Worm (Caenorhabditis elegans) whole organism, L1 larva: ENCODE data around the gene F10E9.5.

ENCODE experiments used
- C04F5.9 ChIP-seq: sonication (generic microtip); optimal IDR thresholded peaks from 2 replicates; lab custom pipeline; 2016; ENCODE audit warnings: missing genetic modification characterization, missing compliant biosample characterization
- C34B4.2 ChIP-seq: sonication (generic microtip); optimal IDR thresholded peaks from 2 replicates; lab custom pipeline; 2017; ENCODE audit warnings: mild to moderate bottlenecking, missing genetic modification characterization, missing compliant biosample characterization
- F16B12.6 ChIP-seq: fragments of 150-350 bp; optimal IDR thresholded peaks from 2 replicates; lab custom pipeline; 2014; ENCODE audit warnings: missing biosample characterization, missing genetic modification characterization
- aha-1 ChIP-seq: fragments of 150-350 bp; optimal IDR thresholded peaks from 2 replicates; lab custom pipeline; 2014; ENCODE audit warnings: missing biosample characterization, missing genetic modification characterization
- alr-1 ChIP-seq: fragments of 200-800 bp; sonication (Bioruptor generic); optimal IDR thresholded peaks from 2 replicates; lab custom pipeline; 2018; ENCODE audit warnings: borderline replicate concordance, mild to moderate bottlenecking, missing genetic modification characterization, missing compliant biosample characterization
- ama-1 ChIP-seq: fragments of 150-350 bp; optimal IDR thresholded peaks from 2 replicates; lab custom pipeline; 2014
- ceh-63 ChIP-seq: fragments of 200-800 bp; sonication (Bioruptor generic); optimal IDR thresholded peaks from 2 replicates; lab custom pipeline; 2018; ENCODE audit warnings: mild to moderate bottlenecking, missing genetic modification characterization, missing compliant biosample characterization
- ceh-8 ChIP-seq: fragments of 200-800 bp; sonication (Bioruptor generic); optimal IDR thresholded peaks from 2 replicates; lab custom pipeline; 2018; ENCODE audit warnings: mild to moderate bottlenecking, missing genetic modification characterization, moderate library complexity, missing compliant biosample characterization
- ceh-88 ChIP-seq: fragments of 200-800 bp; sonication (Bioruptor generic); IDR thresholded peaks from 2 replicates; pipeline ENCODE4 v1.3.6; 2022; ENCODE audit warnings: missing genetic modification characterization, missing compliant biosample characterization
- ceh-90 ChIP-seq: sonication (generic microtip); optimal IDR thresholded peaks from 2 replicates; lab custom pipeline; 2016; ENCODE audit warnings: missing genetic modification characterization, missing compliant biosample characterization
- dpl-1 ChIP-seq, 3 experiments: fragments of 150-350 bp in 2 of 3; sonication (generic microtip) in 1 of 3; optimal IDR thresholded peaks; 2 replicates each; lab custom pipeline; 2014 to 2017; ENCODE audit warnings: missing biosample characterization in 3 of 3, missing genetic modification characterization in 3 of 3, missing genetic modification reagents in 3 of 3
- efl-3 ChIP-seq: fragments of 200-800 bp; sonication (Bioruptor generic); optimal IDR thresholded peaks from 2 replicates; lab custom pipeline; 2018; ENCODE audit warnings: mild to moderate bottlenecking, missing genetic modification characterization, missing compliant biosample characterization
- egl-27 ChIP-seq, 2 experiments: fragments of 150-350 bp in 1 of 2; sonication (generic microtip); optimal IDR thresholded peaks; 3 replicates each; lab custom pipeline; 2017 to 2018; ENCODE audit warnings: missing biosample characterization in 2 of 2, missing genetic modification characterization in 2 of 2, missing genetic modification reagents in 2 of 2
- elt-3 ChIP-seq, 6 experiments: fragments of 150-350 bp in 1 of 6; sonication (generic microtip); optimal IDR thresholded peaks; 2 replicates each; lab custom pipeline; 2017 to 2018; ENCODE audit warnings: missing biosample characterization in 6 of 6, missing genetic modification characterization in 6 of 6, inconsistent platforms in 1 of 6
- fos-1 ChIP-seq: fragments of 150-350 bp; optimal IDR thresholded peaks from 2 replicates; lab custom pipeline; 2014; ENCODE audit warnings: missing biosample characterization, missing genetic modification characterization
- hlh-4 ChIP-seq: sonication (generic microtip); optimal IDR thresholded peaks from 2 replicates; lab custom pipeline; 2016; ENCODE audit warnings: mild to moderate bottlenecking, missing genetic modification characterization, missing compliant biosample characterization
- hpl-2 ChIP-seq: fragments of 150-350 bp; optimal IDR thresholded peaks from 2 replicates; lab custom pipeline; 2014; ENCODE audit warnings: missing biosample characterization, missing genetic modification reagents, missing genetic modification characterization
- isw-1 ChIP-seq: fragments of 200-800 bp; sonication (Bioruptor generic); IDR thresholded peaks from 2 replicates; pipeline ENCODE4 v1.3.6; 2022; ENCODE audit warnings: missing genetic modification characterization, missing compliant biosample characterization
- jun-1 ChIP-seq: fragments of 150-350 bp; optimal IDR thresholded peaks from 2 replicates; lab custom pipeline; 2014; ENCODE audit warnings: missing biosample characterization, missing genetic modification reagents, missing genetic modification characterization
- lin-14 ChIP-seq: fragments of 200-800 bp; sonication (Bioruptor generic); optimal IDR thresholded peaks from 2 replicates; lab custom pipeline; 2018; ENCODE audit warnings: mild to moderate bottlenecking, missing genetic modification characterization, moderate library complexity, missing compliant biosample characterization
- lin-15B ChIP-seq: fragments of 150-350 bp; sonication (generic microtip); optimal IDR thresholded peaks from 3 replicates; lab custom pipeline; 2014; ENCODE audit warnings: missing biosample characterization, missing genetic modification characterization
- lin-35 ChIP-seq, 2 experiments: fragments of 150-350 bp; optimal IDR thresholded peaks; 2 replicates each; lab custom pipeline; 2014; ENCODE audit warnings: missing biosample characterization in 2 of 2, missing genetic modification characterization in 2 of 2, missing genetic modification reagents in 2 of 2
- lsy-2 ChIP-seq, 2 experiments: fragments of 150-350 bp; optimal IDR thresholded peaks; 2 replicates each; lab custom pipeline; 2014; ENCODE audit warnings: missing biosample characterization in 2 of 2, missing genetic modification characterization in 2 of 2
- mef-2 ChIP-seq: fragments of 150-350 bp; optimal IDR thresholded peaks from 2 replicates; lab custom pipeline; 2014; ENCODE audit warnings: missing biosample characterization, missing genetic modification characterization
- mep-1 ChIP-seq: fragments of 150-350 bp; optimal IDR thresholded peaks from 2 replicates; lab custom pipeline; 2014; ENCODE audit warnings: missing biosample characterization, missing genetic modification characterization
- nhr-12 ChIP-seq: sonication (generic microtip); optimal IDR thresholded peaks from 2 replicates; lab custom pipeline; 2017; ENCODE audit warnings: missing biosample characterization, missing genetic modification characterization
- nhr-19 ChIP-seq: fragments of 200-800 bp; sonication (Bioruptor generic); conservative IDR thresholded peaks from 2 replicates; pipeline ENCODE4 v1.3.6; 2022; ENCODE audit warnings: missing genetic modification characterization, missing compliant biosample characterization
- nhr-20 ChIP-seq: sonication (generic microtip); optimal IDR thresholded peaks from 2 replicates; lab custom pipeline; 2016; ENCODE audit warnings: mild to moderate bottlenecking, missing genetic modification characterization, missing compliant biosample characterization
- nhr-76 ChIP-seq: sonication (generic microtip); optimal IDR thresholded peaks from 2 replicates; lab custom pipeline; 2017; ENCODE audit warnings: missing biosample characterization, missing genetic modification characterization
- skn-1 ChIP-seq: fragments of 150-350 bp; optimal IDR thresholded peaks from 2 replicates; lab custom pipeline; 2014; ENCODE audit warnings: missing biosample characterization, missing genetic modification characterization
- sptf-1 ChIP-seq: fragments of 150-350 bp; optimal IDR thresholded peaks from 2 replicates; lab custom pipeline; 2014; ENCODE audit warnings: missing biosample characterization, missing genetic modification characterization
- swsn-7 ChIP-seq: sonication (generic microtip); optimal IDR thresholded peaks from 2 replicates; lab custom pipeline; 2016; ENCODE audit warnings: missing genetic modification characterization, missing compliant biosample characterization
- tbx-2 ChIP-seq: sonication (generic microtip); optimal IDR thresholded peaks from 2 replicates; lab custom pipeline; 2016; ENCODE audit warnings: missing genetic modification characterization, missing compliant biosample characterization
- unc-30 ChIP-seq: sonication (generic microtip); optimal IDR thresholded peaks from 2 replicates; lab custom pipeline; 2017; ENCODE audit warnings: missing biosample characterization, missing genetic modification characterization
- unc-62 ChIP-seq: fragments of 150-350 bp; optimal IDR thresholded peaks from 2 replicates; lab custom pipeline; 2014; ENCODE audit warnings: missing biosample characterization, missing genetic modification reagents, missing genetic modification characterization
- xbp-1 ChIP-seq: sonication (generic microtip); optimal IDR thresholded peaks from 2 replicates; lab custom pipeline; 2016; ENCODE audit warnings: missing genetic modification characterization, missing compliant biosample characterization
- zip-4 ChIP-seq: fragments of 200-800 bp; sonication (Bioruptor generic); optimal IDR thresholded peaks from 2 replicates; lab custom pipeline; 2018; ENCODE audit warnings: mild to moderate bottlenecking, missing genetic modification characterization, moderate library complexity, missing compliant biosample characterization
- ztf-11 ChIP-seq, 2 experiments: sonication (generic microtip); optimal IDR thresholded peaks; 2 replicates each; lab custom pipeline; 2016 to 2017; ENCODE audit warnings: missing genetic modification characterization in 2 of 2, missing biosample characterization in 1 of 2, missing compliant biosample characterization in 1 of 2
- ztf-4 ChIP-seq: fragments of 150-350 bp; optimal IDR thresholded peaks from 2 replicates; lab custom pipeline; 2014; ENCODE audit warnings: missing biosample characterization, missing genetic modification characterization

Gene F10E9.5

DNA sequence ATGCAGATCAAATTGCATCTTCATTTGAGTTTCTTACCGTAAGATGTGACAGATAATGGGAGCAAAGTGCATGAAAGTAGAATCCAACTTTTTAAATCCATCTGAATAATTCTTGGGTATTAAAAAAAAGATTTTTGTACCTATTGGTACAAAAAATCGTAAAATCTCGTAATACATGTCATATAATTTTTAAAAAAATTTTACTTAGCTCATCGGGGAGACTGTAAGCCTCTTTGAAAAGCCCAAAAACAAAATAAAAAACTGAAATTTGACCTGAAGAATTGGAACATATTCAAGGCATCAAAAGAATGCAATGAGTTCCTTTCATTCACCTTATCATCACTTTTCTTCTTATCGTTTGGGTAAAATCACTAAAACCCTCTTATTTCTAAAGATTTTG, 31.5 kb upstream of the F10E9.5 start, which contains the start of gene clec-160:
TSS of gene clec-160 (minus strand) at position 101 of the 400 bp plus-strand sequence.
- TF ChIP-seq ceh-88 (GFP tag; lab: Robert Waterston, UW) (no peak), nhr-20 (no peak), tbx-2 (tag; lab: Kevin White, UChicago) (no peak), lin-35 (GFP tag; optimal IDR thresholded peaks at IDR 0.05; lab: Kevin White, UChicago) (no peak), elt-3 (tag; optimal IDR thresholded peaks at IDR 0.05; lab: Kevin White, UChicago) (no peak), sptf-1 (tag; lab: Kevin White, UChicago) (no peak), nhr-19 (GFP tag; lab: Robert Waterston, UW) (no peak), ztf-4 (tag; lab: Kevin White, UChicago) (no peak)

DNA sequence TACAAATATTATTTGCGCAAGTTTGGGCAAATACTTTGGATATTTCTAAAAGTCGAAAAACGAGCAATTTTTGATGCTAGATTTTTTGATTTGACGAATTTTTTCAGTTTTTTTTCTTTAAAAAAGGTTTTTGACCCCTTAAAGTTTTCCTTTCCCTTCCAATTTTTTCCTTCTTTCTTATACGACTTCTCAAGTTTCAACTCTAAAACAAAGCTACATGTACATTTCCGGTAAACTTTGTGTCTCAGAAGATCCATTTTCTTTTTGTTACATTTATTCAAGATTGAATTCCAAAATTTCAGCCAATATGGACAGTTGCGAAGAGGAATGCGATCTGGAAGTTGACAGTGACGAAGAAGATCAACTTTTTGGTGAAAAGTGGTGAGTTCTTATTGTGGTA, 28.6 kb upstream of the F10E9.5 start, which contains the start of gene mig-10:
TSS of gene mig-10 (plus strand) at position 301 of the 400 bp plus-strand sequence.
- TF ChIP-seq dpl-1 (GFP tag; optimal IDR thresholded peaks at IDR 0.05; lab: Kevin White, UChicago) (no peak), C34B4.2 (tag; lab: Kevin White, UChicago) (no peak), C04F5.9 (no peak), nhr-76 (tag; lab: Kevin White, UChicago) (no peak), ceh-90 (no peak), skn-1 (tag; lab: Kevin White, UChicago) (no peak), zip-4 (GFP tag; lab: Kevin White, UChicago) (no peak), hlh-4 (tag; lab: Kevin White, UChicago) (no peak)

DNA sequence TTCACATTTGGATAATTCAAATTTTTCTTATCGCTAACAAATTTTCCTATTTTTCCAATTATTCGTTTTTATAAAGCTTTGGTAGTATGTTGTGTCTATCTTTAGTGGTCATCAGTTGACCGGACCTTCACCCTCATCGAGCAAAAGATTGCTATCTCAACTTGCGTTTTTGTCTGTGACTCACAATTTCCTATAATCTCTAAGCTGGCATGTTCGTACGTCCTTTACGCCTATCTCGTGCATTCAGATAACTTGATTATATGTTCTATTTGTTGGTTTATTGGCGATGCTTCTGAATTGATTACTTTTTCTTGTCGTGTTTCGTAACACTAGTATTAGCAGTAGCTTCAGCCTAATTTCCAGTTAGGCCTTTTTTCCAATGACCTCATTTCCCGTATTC, 27.8 kb upstream of the F10E9.5 start:
- TF ChIP-seq ceh-8 (GFP tag; lab: Kevin White, UChicago): no peak
- no peak for TF ChIP-seq zip-4 (GFP tag; lab: Kevin White, UChicago)
- TF ChIP-seq egl-27 (tag; optimal IDR thresholded peaks at IDR 0.05; lab: Kevin White, UChicago): no peak
- TF ChIP-seq swsn-7: no peak
- no peak for TF ChIP-seq unc-30 (tag; lab: Kevin White, UChicago)
- no peak for TF ChIP-seq dpl-1 (GFP tag; optimal IDR thresholded peaks at IDR 0.05; lab: Kevin White, UChicago)
- TF ChIP-seq unc-62: no peak
- TF ChIP-seq F16B12.6: no peak
- no peak for TF ChIP-seq jun-1 (tag; lab: Kevin White, UChicago)
- no peak for TF ChIP-seq efl-3 (GFP tag; lab: Kevin White, UChicago)
- TF ChIP-seq lin-14 (GFP tag; lab: Kevin White, UChicago): no peak
- TF ChIP-seq ceh-63 (GFP tag; lab: Kevin White, UChicago): no peak
- TF ChIP-seq nhr-76 (tag; lab: Kevin White, UChicago): no peak
- TF ChIP-seq mep-1: no peak
- TF ChIP-seq, all 84 proteins: peak for 0

ce11 chrIII:8280352-8280751, 27.0 kb upstream of the F10E9.5 start:
- no peak for TF ChIP-seq ceh-90
- no peak for TF ChIP-seq mef-2 (tag; lab: Kevin White, UChicago)
- TF ChIP-seq lsy-2 (tag; optimal IDR thresholded peaks at IDR 0.05; lab: Kevin White, UChicago): no peak
- no peak for TF ChIP-seq nhr-12
- no peak for TF ChIP-seq hpl-2 (GFP tag; lab: Kevin White, UChicago)
- TF ChIP-seq alr-1 (tag; lab: Kevin White, UChicago): no peak
- TF ChIP-seq ztf-11 (tag; optimal IDR thresholded peaks at IDR 0.05; lab: Kevin White, UChicago): no peak
- no peak for TF ChIP-seq isw-1
- TF ChIP-seq lin-15B (tag; lab: Kevin White, UChicago): no peak
- TF ChIP-seq zip-4 (GFP tag; lab: Kevin White, UChicago): no peak
- TF ChIP-seq ama-1 (lab: Kevin White, UChicago): no peak
- no peak for TF ChIP-seq fos-1 (tag; lab: Kevin White, UChicago)
- no peak for TF ChIP-seq aha-1 (tag; lab: Kevin White, UChicago)
- TF ChIP-seq C34B4.2 (tag; lab: Kevin White, UChicago): no peak
- no peak for TF ChIP-seq unc-62
- TF ChIP-seq xbp-1 (tag; lab: Kevin White, UChicago): no peak
